Worm (Caenorhabditis elegans) whole organism, young adult: ENCODE data around the gene F20A1.8.

Experiments used
- B0336.3 ChIP-seq: fragments of 200-800 bp; sonication (Bioruptor generic); IDR thresholded peaks from 2 replicates; pipeline ENCODE4 v1.3.6; 2022; ENCODE audit warnings: missing genetic modification characterization, missing compliant biosample characterization
- F22D6.2 ChIP-seq: sonication (generic microtip); optimal IDR thresholded peaks from 2 replicates; lab custom pipeline; 2016; ENCODE audit warnings: mild to moderate bottlenecking, missing genetic modification characterization, missing compliant biosample characterization
- F39B2.1 ChIP-seq: fragments of 200-800 bp; sonication (Bioruptor generic); IDR thresholded peaks from 2 replicates; pipeline ENCODE4 v1.3.6; 2022; ENCODE audit warnings: missing genetic modification reagents, missing genetic modification characterization, missing compliant biosample characterization
- F49E8.2 ChIP-seq: sonication (generic microtip); optimal IDR thresholded peaks from 3 replicates; lab custom pipeline; 2017; ENCODE audit warnings: missing genetic modification characterization, mild to moderate bottlenecking, missing compliant biosample characterization, antibody characterized with exemption, moderate library complexity; ENCODE audit not compliant: insufficient read depth
- F55B11.4 ChIP-seq: sonication (generic microtip); optimal IDR thresholded peaks from 2 replicates; lab custom pipeline; 2016; ENCODE audit warnings: missing compliant biosample characterization, missing genetic modification characterization, borderline replicate concordance; ENCODE audit not compliant: insufficient read depth
- T07F8.4 ChIP-seq: sonication (generic microtip); optimal IDR thresholded peaks from 2 replicates; lab custom pipeline; 2016; ENCODE audit warnings: mild to moderate bottlenecking, missing genetic modification characterization, moderate library complexity, missing compliant biosample characterization
- Y53F4B.3 ChIP-seq: fragments of 200-800 bp; sonication (Bioruptor generic); IDR thresholded peaks from 2 replicates; pipeline ENCODE4 v1.3.6; 2022; ENCODE audit warnings: missing genetic modification reagents, missing genetic modification characterization, missing compliant biosample characterization
- ZK185.1 ChIP-seq: sonication (generic microtip); optimal IDR thresholded peaks from 2 replicates; lab custom pipeline; 2016; ENCODE audit warnings: mild to moderate bottlenecking, missing genetic modification characterization, missing compliant biosample characterization; ENCODE audit not compliant: poor library complexity, severe bottlenecking
- akir-1 ChIP-seq: fragments of 200-800 bp; sonication (Bioruptor generic); optimal IDR thresholded peaks from 2 replicates; lab custom pipeline; 2018; ENCODE audit warnings: mild to moderate bottlenecking, missing genetic modification characterization, moderate library complexity, missing compliant biosample characterization
- ccch-3 ChIP-seq: fragments of 200-800 bp; sonication (Bioruptor generic); optimal IDR thresholded peaks from 2 replicates; lab custom pipeline; 2018; ENCODE audit warnings: mild to moderate bottlenecking, missing genetic modification characterization, missing compliant biosample characterization
- ceh-100 ChIP-seq: fragments of 200-800 bp; sonication (Bioruptor generic); IDR thresholded peaks from 2 replicates; pipeline ENCODE4 v1.3.6; 2022; ENCODE audit warnings: missing genetic modification reagents, missing genetic modification characterization, missing compliant biosample characterization
- ceh-40 ChIP-seq: fragments of 200-800 bp; sonication (Bioruptor generic); IDR thresholded peaks from 2 replicates; pipeline ENCODE4 v1.3.6; 2022; ENCODE audit warnings: missing genetic modification characterization, missing compliant biosample characterization
- dpl-1 ChIP-seq: fragments of 150-350 bp; optimal IDR thresholded peaks from 2 replicates; lab custom pipeline; 2014; ENCODE audit warnings: missing biosample characterization, missing genetic modification reagents, missing genetic modification characterization
- ets-4 ChIP-seq: fragments of 200-800 bp; sonication (Bioruptor generic); optimal IDR thresholded peaks from 2 replicates; lab custom pipeline; 2018; ENCODE audit warnings: mild to moderate bottlenecking, missing genetic modification characterization, missing compliant biosample characterization
- fkh-3 ChIP-seq: sonication (generic microtip); optimal IDR thresholded peaks from 2 replicates; lab custom pipeline; 2016; ENCODE audit warnings: mild to moderate bottlenecking, missing genetic modification characterization, missing compliant biosample characterization
- hlh-26 ChIP-seq: fragments of 200-800 bp; sonication (Bioruptor generic); conservative IDR thresholded peaks from 2 replicates; pipeline ENCODE4 v1.3.6; 2022; ENCODE audit warnings: missing genetic modification reagents, missing genetic modification characterization, missing compliant biosample characterization
- hmg-1.2 ChIP-seq: fragments of 200-800 bp; sonication (Bioruptor generic); IDR thresholded peaks from 2 replicates; pipeline ENCODE4 v1.3.6; 2022; ENCODE audit warnings: missing genetic modification reagents, missing genetic modification characterization, missing compliant biosample characterization
- lag-1 ChIP-seq: fragments of 200-800 bp; sonication (Bioruptor generic); IDR thresholded peaks from 2 replicates; pipeline ENCODE4 v1.3.6; 2022; ENCODE audit warnings: missing genetic modification reagents, missing genetic modification characterization, missing compliant biosample characterization
- let-607 ChIP-seq, 2 experiments: fragments of 200-800 bp in 1 of 2; sonication (Bioruptor generic) in 1 of 2; sonication (generic microtip) in 1 of 2; optimal IDR thresholded peaks; 2 replicates each; lab custom pipeline; 2016 to 2018; ENCODE audit warnings: mild to moderate bottlenecking in 2 of 2, missing compliant biosample characterization in 2 of 2, missing genetic modification characterization in 2 of 2, moderate library complexity in 2 of 2, missing genotype in 1 of 2
- lin-26 ChIP-seq: fragments of 200-800 bp; sonication (Bioruptor generic); IDR thresholded peaks from 2 replicates; pipeline ENCODE4 v1.3.6; 2022; ENCODE audit warnings: missing genetic modification reagents, missing genetic modification characterization, missing compliant biosample characterization
- lir-1 ChIP-seq: fragments of 200-800 bp; sonication (Bioruptor generic); conservative IDR thresholded peaks from 2 replicates; pipeline ENCODE4 v1.3.6; 2022; ENCODE audit warnings: missing genetic modification reagents, missing genetic modification characterization, missing compliant biosample characterization
- madf-10 ChIP-seq: sonication (generic microtip); optimal IDR thresholded peaks from 2 replicates; lab custom pipeline; 2016; ENCODE audit warnings: mild to moderate bottlenecking, missing genetic modification characterization, missing compliant biosample characterization
- madf-3 ChIP-seq: fragments of 200-800 bp; sonication (Bioruptor generic); IDR thresholded peaks from 2 replicates; pipeline ENCODE4 v1.3.6; 2022; ENCODE audit warnings: missing genetic modification reagents, missing genetic modification characterization, missing compliant biosample characterization
- mcd-1 ChIP-seq: fragments of 200-800 bp; sonication (Bioruptor generic); IDR thresholded peaks from 2 replicates; pipeline ENCODE4 v1.3.6; 2022; ENCODE audit warnings: missing genetic modification reagents, missing genetic modification characterization, missing compliant biosample characterization
- mel-28 ChIP-seq: sonication (generic microtip); optimal IDR thresholded peaks from 2 replicates; lab custom pipeline; 2016; ENCODE audit warnings: borderline replicate concordance, mild to moderate bottlenecking, missing genetic modification characterization, missing compliant biosample characterization
- mxl-1 ChIP-seq: sonication (generic microtip); optimal IDR thresholded peaks from 2 replicates; lab custom pipeline; 2016; ENCODE audit warnings: missing genetic modification characterization, missing compliant biosample characterization
- nhr-120 ChIP-seq: fragments of 200-800 bp; sonication (Bioruptor generic); IDR thresholded peaks from 2 replicates; pipeline ENCODE4 v1.3.6; 2022; ENCODE audit warnings: missing genetic modification characterization, missing compliant biosample characterization
- nhr-27 ChIP-seq: fragments of 200-800 bp; sonication (Bioruptor generic); optimal IDR thresholded peaks from 2 replicates; lab custom pipeline; 2018; ENCODE audit warnings: mild to moderate bottlenecking, missing genetic modification characterization, moderate library complexity, missing compliant biosample characterization
- rcor-1 ChIP-seq: fragments of 200-800 bp; sonication (Bioruptor generic); IDR thresholded peaks from 2 replicates; pipeline ENCODE4 v1.3.6; 2022; ENCODE audit warnings: missing genetic modification reagents, missing genetic modification characterization, missing compliant biosample characterization
- rec-8 ChIP-seq, 2 experiments: sonication (generic microtip); optimal IDR thresholded peaks; 2 replicates each; lab custom pipeline; 2016; ENCODE audit warnings: mild to moderate bottlenecking in 2 of 2, missing genetic modification characterization in 2 of 2, missing genetic modification reagents in 2 of 2, missing genotype in 2 of 2, missing biosample characterization in 1 of 2, missing compliant biosample characterization in 1 of 2, moderate library complexity in 1 of 2
- sdz-38 ChIP-seq: sonication (generic microtip); optimal IDR thresholded peaks from 2 replicates; lab custom pipeline; 2016; ENCODE audit warnings: missing genotype, missing genetic modification characterization, missing compliant biosample characterization
- sea-2 ChIP-seq: fragments of 200-800 bp; sonication (Bioruptor generic); IDR thresholded peaks from 2 replicates; pipeline ENCODE4 v1.3.6; 2022; ENCODE audit warnings: missing genetic modification characterization, missing compliant biosample characterization
- snpc-1.3 ChIP-seq: sonication (generic microtip); optimal IDR thresholded peaks from 2 replicates; lab custom pipeline; 2017; ENCODE audit warnings: missing genetic modification characterization, mild to moderate bottlenecking, missing compliant biosample characterization, antibody characterized with exemption, moderate library complexity, missing genotype, missing genetic modification reagents; ENCODE audit not compliant: insufficient read depth
- sptf-2 ChIP-seq: fragments of 200-800 bp; sonication (Bioruptor generic); optimal IDR thresholded peaks from 2 replicates; lab custom pipeline; 2018; ENCODE audit warnings: mild to moderate bottlenecking, missing genetic modification characterization, missing compliant biosample characterization
- tbx-9 ChIP-seq: sonication (generic microtip); optimal IDR thresholded peaks from 2 replicates; lab custom pipeline; 2016; ENCODE audit warnings: borderline replicate concordance, missing genetic modification characterization, inconsistent platforms, missing compliant biosample characterization
- unc-62 ChIP-seq: fragments of 150-350 bp; optimal IDR thresholded peaks from 2 replicates; lab custom pipeline; 2014; ENCODE audit warnings: missing biosample characterization, missing genetic modification reagents, missing genetic modification characterization
- zim-3 ChIP-seq: sonication (generic microtip); optimal IDR thresholded peaks from 2 replicates; lab custom pipeline; 2017; ENCODE audit warnings: mild to moderate bottlenecking, missing genetic modification characterization, moderate library complexity, missing compliant biosample characterization
- ztf-22 ChIP-seq: fragments of 200-800 bp; sonication (Bioruptor generic); optimal IDR thresholded peaks from 2 replicates; lab custom pipeline; 2018; ENCODE audit warnings: mild to moderate bottlenecking, missing genetic modification characterization, moderate library complexity, missing compliant biosample characterization
- ztf-26 ChIP-seq: sonication (generic microtip); optimal IDR thresholded peaks from 2 replicates; lab custom pipeline; 2017; ENCODE audit warnings: missing genetic modification characterization, missing compliant biosample characterization
- ztf-3 ChIP-seq: fragments of 200-800 bp; sonication (Bioruptor generic); optimal IDR thresholded peaks from 2 replicates; lab custom pipeline; 2018; ENCODE audit warnings: mild to moderate bottlenecking, missing genetic modification characterization, missing compliant biosample characterization

The F20A1.8 gene

DNA sequence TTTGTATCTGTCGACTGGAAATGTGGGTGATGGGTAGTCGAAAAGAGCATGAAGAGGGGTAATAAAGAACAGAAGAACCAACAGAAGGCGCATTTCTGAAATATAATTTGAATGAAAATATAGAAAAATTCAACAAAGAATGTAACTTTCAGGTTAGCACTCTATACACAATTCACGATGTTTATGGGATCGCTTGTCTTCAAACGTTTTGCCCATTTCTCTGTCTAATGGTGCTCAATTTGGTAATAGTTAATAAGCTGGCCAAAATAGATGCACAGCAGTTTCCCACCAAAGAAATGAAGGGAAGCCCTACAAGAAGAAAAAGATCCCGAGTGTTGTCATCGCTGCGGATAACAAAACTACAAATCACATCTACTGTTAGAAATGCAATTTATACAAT is at the start of gene F20A1.8:
F20A1.8 (minus strand) TSS at position 101 of the 400 bp plus-strand sequence.
- TF ChIP-seq Y53F4B.3 (GFP tag; lab: Robert Waterston, UW) (no peak), nhr-120 (GFP tag; lab: Robert Waterston, UW) (no peak), zim-3 (tag; lab: Kevin White, UChicago) (no peak), unc-62 (GFP tag; lab: Kevin White, UChicago) (no peak), tbx-9 (tag; lab: Kevin White, UChicago) (no peak), rcor-1 (GFP tag; lab: Robert Waterston, UW) (no peak), hmg-1.2 (no peak), dpl-1 (GFP tag; lab: Kevin White, UChicago) (no peak), snpc-1.3 (tag; lab: Kevin White, UChicago) (no peak), sptf-2 (GFP tag; lab: Kevin White, UChicago) (no peak), ets-4 (no peak), let-607 (tag; optimal IDR thresholded peaks at IDR 0.05; lab: Kevin White, UChicago) (no peak), B0336.3 (GFP tag; lab: Robert Waterston, UW) (no peak), sdz-38 (no peak), akir-1 (no peak), madf-10 (no peak), lir-1 (no peak)

DNA sequence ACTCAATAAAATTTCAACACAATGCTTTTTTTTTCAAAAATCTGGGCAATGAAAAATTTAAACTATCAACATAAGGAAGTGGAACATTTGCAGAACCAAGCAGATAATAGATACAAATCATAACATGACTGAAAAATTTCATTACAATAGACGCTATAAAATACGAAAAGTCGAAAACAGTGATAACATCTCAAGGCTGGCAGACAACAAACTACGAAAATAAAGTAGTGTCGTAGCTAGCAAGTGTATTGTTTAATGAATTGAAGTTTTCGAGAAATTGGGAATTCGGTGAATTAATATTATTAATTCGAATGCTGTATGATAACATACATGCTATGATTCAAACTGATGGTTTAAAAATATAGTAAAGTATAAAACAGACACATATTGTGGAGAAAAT is 49.4 kb upstream of the F20A1.8 start:
- TF ChIP-seq lag-1 (GFP tag; lab: Robert Waterston, UW) (no peak), mel-28 (tag; lab: Kevin White, UChicago) (no peak), let-607 (tag; optimal IDR thresholded peaks at IDR 0.05; lab: Kevin White, UChicago) (no peak), sptf-2 (GFP tag; lab: Kevin White, UChicago) (no peak), T07F8.4 (tag; lab: Kevin White, UChicago) (no peak), ceh-40 (GFP tag; lab: Robert Waterston, UW) (no peak), ztf-26 (no peak), ztf-22 (GFP tag; lab: Kevin White, UChicago) (no peak), hlh-26 (GFP tag; lab: Robert Waterston, UW) (no peak), ccch-3 (no peak), mxl-1 (tag; lab: Kevin White, UChicago) (no peak), ceh-100 (GFP tag; lab: Robert Waterston, UW) (no peak), F39B2.1 (GFP tag; lab: Robert Waterston, UW) (no peak), ztf-3 (GFP tag; lab: Kevin White, UChicago) (no peak), rec-8 (tag; optimal IDR thresholded peaks at IDR 0.05; lab: Kevin White, UChicago) (no peak), B0336.3 (GFP tag; lab: Robert Waterston, UW) (no peak)

DNA sequence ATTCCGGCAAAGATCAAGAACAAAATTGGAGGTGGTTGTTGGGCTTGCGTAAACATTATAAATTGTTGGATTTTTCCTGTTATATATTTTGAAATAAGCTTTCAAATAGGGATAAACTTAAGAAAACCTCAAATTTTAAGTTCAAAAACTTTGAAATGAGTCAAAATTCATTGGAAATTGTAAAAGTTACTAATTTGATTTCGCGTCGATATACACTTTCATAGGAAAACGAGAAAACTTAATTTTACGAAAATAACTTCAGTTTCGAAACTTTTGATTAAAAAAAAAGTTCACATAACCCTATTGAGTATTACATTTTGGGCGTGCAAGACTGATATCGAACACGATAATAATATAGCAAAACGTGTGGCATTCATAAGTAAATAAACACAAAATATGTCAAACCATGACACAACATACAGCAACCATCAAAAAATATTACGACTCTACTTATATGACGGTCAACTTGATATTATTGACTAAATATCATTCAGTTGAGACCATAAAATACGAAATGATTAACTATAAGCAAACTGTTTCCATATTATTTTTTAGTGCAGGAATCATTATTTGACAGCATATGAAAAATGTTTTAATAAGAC is 48.8 kb upstream of the F20A1.8 start:
- no peak for TF ChIP-seq madf-3 (GFP tag; lab: Robert Waterston, UW)
- no peak for TF ChIP-seq ztf-22 (GFP tag; lab: Kevin White, UChicago)
- no peak for TF ChIP-seq ZK185.1 (tag; lab: Kevin White, UChicago)
- no peak for TF ChIP-seq lin-26 (GFP tag; lab: Robert Waterston, UW)
- no peak for TF ChIP-seq mcd-1 (GFP tag; lab: Robert Waterston, UW)
- no peak for TF ChIP-seq F55B11.4 (tag; lab: Kevin White, UChicago)
- TF ChIP-seq sea-2 (GFP tag; lab: Robert Waterston, UW) = no peak
- no peak for TF ChIP-seq F49E8.2
- no peak for TF ChIP-seq nhr-27 (tag; lab: Kevin White, UChicago)
- TF ChIP-seq fkh-3 = no peak
- TF ChIP-seq ceh-40 (GFP tag; lab: Robert Waterston, UW) = no peak
- no peak for TF ChIP-seq F22D6.2 (tag; lab: Kevin White, UChicago)
- TF ChIP-seq, all 124 proteins: peak for 0
